Fruit fly (Drosophila melanogaster): ENCODE results near the gene Aven.
A peak's percentile ranks its signal among the peaks of the same experiment; 100 is the strongest.

The Aven gene

dm6 chrX:12631317-12632156 is 2.1 kb upstream of the Aven start, which contains the start of gene Tomosyn (continued):
- TF ChIP-seq CG18011 (GFP tag; optimal IDR thresholded peaks at IDR 0.05) (peak; percentile 20), CG12391 (tag; optimal IDR thresholded peaks at IDR 0.05) (peak; percentile 61), dysf (GFP tag; IDR thresholded peaks at IDR 0.05) (no peak), seq (GFP tag; IDR thresholded peaks at IDR 0.05) (no peak), emc (GFP tag; optimal IDR thresholded peaks at IDR 0.05) (no peak), CG3163 (GFP tag; optimal IDR thresholded peaks at IDR 0.05) (no peak), Ssrp (tag; optimal IDR thresholded peaks at IDR 0.05) (peak; percentile 28), zen2 (GFP tag; IDR thresholded peaks at IDR 0.05; ENCODE audit: partially characterized antibody) (peak; percentile 29; the same call in 1 of the 3 replicates), H2.0 (GFP tag; IDR thresholded peaks at IDR 0.05) (peak; percentile 12; the same call in 1 of the 2 replicates), Dp (GFP tag; optimal IDR thresholded peaks at IDR 0.05) (peak; percentile 43), CG6683 (GFP tag; optimal IDR thresholded peaks at IDR 0.05) (no peak), nerfin-1 (tag; optimal IDR thresholded peaks at IDR 0.05) (peak; percentile 96), CG8924 (tag; optimal IDR thresholded peaks at IDR 0.05) (peak; percentile 64), p53 (GFP tag; optimal IDR thresholded peaks at IDR 0.05) (no peak), Dref (GFP tag; IDR thresholded peaks at IDR 0.05) (peak; percentile 93), CG2116 (GFP tag; optimal IDR thresholded peaks at IDR 0.05) (peak; percentile 66), tgo (GFP tag; IDR thresholded peaks at IDR 0.05) (no peak), lab (GFP tag; optimal IDR thresholded peaks at IDR 0.05) (peak; percentile 46), gt (GFP tag; IDR thresholded peaks at IDR 0.05) (no peak), mam (GFP tag; optimal IDR thresholded peaks at IDR 0.05) (peak; percentile 32), Adf1 (GFP tag; IDR thresholded peaks at IDR 0.05) (no peak), CG2202 (tag; optimal IDR thresholded peaks at IDR 0.05) (no peak), CG32772 (GFP tag; IDR thresholded peaks at IDR 0.05) (no peak), Lim3 (GFP tag; IDR thresholded peaks at IDR 0.05) (no peak), vnd (GFP tag; IDR thresholded peaks at IDR 0.05; ENCODE audit: partially characterized antibody) (peak; percentile 67), gsb-n (tag; optimal IDR thresholded peaks at IDR 0.05) (no peak), CG7357 (GFP tag; IDR thresholded peaks at IDR 0.05) (no peak), crol (GFP tag; IDR thresholded peaks at IDR 0.05) (peak; percentile 84), CG6654 (GFP tag; optimal IDR thresholded peaks at IDR 0.05) (no peak), CG8944 (GFP tag; optimal IDR thresholded peaks at IDR 0.05) (no peak), Sox100B (GFP tag; optimal IDR thresholded peaks at IDR 0.05) (no peak), fd3F (GFP tag; optimal IDR thresholded peaks at IDR 0.05) (peak; percentile 25), CG4328 (GFP tag; optimal IDR thresholded peaks at IDR 0.05) (no peak), HmgD (GFP tag; optimal IDR thresholded peaks at IDR 0.05) (no peak), CG1647 (GFP tag; optimal IDR thresholded peaks at IDR 0.05) (no peak), repo (GFP tag; optimal IDR thresholded peaks at IDR 0.05) (no peak), dati (GFP tag; IDR thresholded peaks at IDR 0.05) (no peak), ap (GFP tag; IDR thresholded peaks at IDR 0.05) (no peak), bcd (GFP tag; optimal IDR thresholded peaks at IDR 0.05) (peak; percentile 44), GATAe (GFP tag; conservative IDR thresholded peaks at IDR 0.05) (no peak), caup (GFP tag; optimal IDR thresholded peaks at IDR 0.05; ENCODE audit: severe bottlenecking) (no peak), hb (GFP tag; IDR thresholded peaks at IDR 0.05; ENCODE audit: partially characterized antibody) (peak; percentile 73), Fer3 (tag; optimal IDR thresholded peaks at IDR 0.05) (peak; percentile 7), CG12942 (GFP tag; optimal IDR thresholded peaks at IDR 0.05) (peak; percentile 2), cato (GFP tag; optimal IDR thresholded peaks at IDR 0.05; ENCODE audit: borderline replicate concordance) (no peak), CG17385 (GFP tag; optimal IDR thresholded peaks at IDR 0.05) (no peak), CG14441 (GFP tag; IDR thresholded peaks at IDR 0.05) (no peak), ttk (GFP tag; IDR thresholded peaks at IDR 0.05) (no peak), zf30C (GFP tag; optimal IDR thresholded peaks at IDR 0.05) (no peak)
